Fruit fly (Drosophila melanogaster) whole organism: Measurements from ENCODE around the gene CG12289.

Experiments
- CG8478 ChIP-seq: fragments of >200 bp; optimal IDR thresholded peaks from 2 replicates; lab custom pipeline; 2018; ENCODE audit warnings: inconsistent platforms
- Dll ChIP-seq: fragments of >200 bp; optimal IDR thresholded peaks from 2 replicates; lab custom pipeline; 2017
- EcR ChIP-seq, 2 experiments: fragments of >200 bp; optimal IDR thresholded peaks; 2 replicates each; lab custom pipeline; 2017; ENCODE audit warnings: missing biosample characterization in 2 of 2, missing genetic modification characterization in 2 of 2, missing genetic modification reagents in 2 of 2
- pan ChIP-seq: fragments of >200 bp; optimal IDR thresholded peaks from 2 replicates; lab custom pipeline; 2017
- psq ChIP-seq: fragments of >200 bp; optimal IDR thresholded peaks from 2 replicates; lab custom pipeline; 2017
- usp ChIP-seq: fragments of >200 bp; optimal IDR thresholded peaks from 2 replicates; lab custom pipeline; 2017; ENCODE audit warnings: missing biosample characterization, missing genetic modification characterization, mixed read lengths

Gene CG12289

DNA sequence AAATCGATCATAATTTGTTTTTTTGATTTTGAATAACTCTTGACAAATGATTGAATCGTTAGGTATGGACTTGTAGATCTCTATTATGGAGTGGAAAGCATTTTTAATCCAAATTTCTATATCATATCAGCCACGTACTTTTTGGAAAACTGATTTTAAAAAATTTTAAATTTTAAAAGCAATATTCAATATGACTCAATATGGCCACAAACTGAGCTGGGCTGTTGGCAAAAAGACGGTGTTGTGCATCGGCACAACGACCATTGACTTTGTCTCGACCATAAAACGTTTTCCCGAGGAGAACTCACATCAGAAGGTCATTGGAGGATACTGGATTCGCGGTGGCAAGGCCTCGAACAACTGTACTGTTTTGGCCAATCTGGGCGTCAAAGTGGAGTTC, at the start of gene CG12289, which contains the start of gene CG7551:
CG12289 (minus strand) TSS at position 101 of the 400 bp plus-strand sequence.
CG7551 (plus strand) TSS at position 121 of the 400 bp plus-strand sequence.
- TF ChIP-seq EcR (GFP tag; optimal IDR thresholded peaks at IDR 0.05; lab: Kevin White, UChicago) (no peak), pan (no peak), Dll (lab: Kevin White, UChicago) (no peak), psq (lab: Kevin White, UChicago) (no peak), usp (GFP tag; lab: Kevin White, UChicago) (no peak)

DNA sequence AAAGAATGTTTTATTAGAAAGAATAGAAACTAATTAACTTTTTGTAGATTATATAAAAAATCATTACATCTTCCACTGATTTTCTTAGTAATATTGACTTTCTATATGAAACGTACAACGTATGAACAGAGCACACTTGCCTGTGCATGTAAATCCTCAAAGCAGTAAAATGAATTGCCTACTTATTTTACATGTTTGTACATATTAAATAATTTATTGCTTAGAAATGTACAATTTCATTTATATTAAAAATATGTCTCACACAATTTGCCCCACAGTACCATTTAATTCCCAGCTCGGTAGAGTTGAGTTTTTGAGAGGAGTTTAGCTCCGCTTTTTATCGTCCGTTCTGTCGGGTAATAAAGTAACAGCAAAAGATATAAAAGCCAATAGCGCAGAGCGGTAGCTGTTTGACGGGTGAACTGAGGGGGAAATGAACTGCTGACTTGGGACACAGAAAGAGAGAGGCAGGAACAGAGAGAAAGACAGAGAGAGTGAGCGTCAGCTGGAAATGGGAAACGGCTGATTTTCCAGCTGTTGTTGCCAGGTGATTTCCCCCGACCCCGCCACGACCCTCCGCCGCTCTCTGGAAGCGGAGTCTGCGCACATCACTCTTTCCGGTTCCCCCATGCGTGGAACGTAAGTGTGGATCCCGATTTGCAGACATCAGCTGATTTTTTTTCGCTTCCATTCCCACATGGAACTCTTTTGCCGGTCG, 35.0 kb upstream of the CG12289 start:
- TF ChIP-seq EcR (GFP tag; optimal IDR thresholded peaks at IDR 0.05; lab: Kevin White, UChicago) (peak in 1 of 2 experiments; percentile 51), CG8478 (lab: Kevin White, UChicago) (no peak)

DNA sequence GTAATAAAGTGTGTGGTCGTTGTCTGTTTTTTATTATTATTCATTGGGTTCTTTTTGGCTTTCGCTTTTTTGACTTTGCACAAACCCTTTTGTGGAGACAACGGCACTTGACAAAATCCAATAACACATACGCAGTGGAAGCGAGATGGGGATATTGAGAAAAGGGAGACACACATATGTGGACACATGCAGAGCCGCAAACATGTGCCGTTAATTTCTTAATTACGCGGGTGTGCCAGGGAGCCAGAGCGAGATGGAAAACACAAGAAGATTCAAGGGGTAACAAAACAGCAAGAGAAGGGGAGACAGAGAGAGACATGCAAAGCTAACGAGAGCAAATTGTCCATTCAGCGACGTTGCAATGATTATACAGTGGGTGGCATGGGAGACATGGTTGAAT, 34.2 kb upstream of the CG12289 start:
- TF ChIP-seq Dll (lab: Kevin White, UChicago): no peak
- no peak for TF ChIP-seq pan
- no peak for TF ChIP-seq CG8478 (lab: Kevin White, UChicago)
- no peak for TF ChIP-seq psq (lab: Kevin White, UChicago)
- no peak for TF ChIP-seq usp (GFP tag; lab: Kevin White, UChicago)
- TF ChIP-seq EcR (GFP tag; optimal IDR thresholded peaks at IDR 0.05; lab: Kevin White, UChicago): no peak

- TF ChIP-seq usp (GFP tag; lab: Kevin White, UChicago) (no peak), CG8478 (lab: Kevin White, UChicago) (no peak), pan (no peak), Dll (lab: Kevin White, UChicago) (no peak), psq (lab: Kevin White, UChicago) (no peak), EcR (GFP tag; optimal IDR thresholded peaks at IDR 0.05; lab: Kevin White, UChicago) (no peak)
Observed at dm6 chr3L:11491874-11492268, 33.6 kb upstream of the CG12289 start.

DNA sequence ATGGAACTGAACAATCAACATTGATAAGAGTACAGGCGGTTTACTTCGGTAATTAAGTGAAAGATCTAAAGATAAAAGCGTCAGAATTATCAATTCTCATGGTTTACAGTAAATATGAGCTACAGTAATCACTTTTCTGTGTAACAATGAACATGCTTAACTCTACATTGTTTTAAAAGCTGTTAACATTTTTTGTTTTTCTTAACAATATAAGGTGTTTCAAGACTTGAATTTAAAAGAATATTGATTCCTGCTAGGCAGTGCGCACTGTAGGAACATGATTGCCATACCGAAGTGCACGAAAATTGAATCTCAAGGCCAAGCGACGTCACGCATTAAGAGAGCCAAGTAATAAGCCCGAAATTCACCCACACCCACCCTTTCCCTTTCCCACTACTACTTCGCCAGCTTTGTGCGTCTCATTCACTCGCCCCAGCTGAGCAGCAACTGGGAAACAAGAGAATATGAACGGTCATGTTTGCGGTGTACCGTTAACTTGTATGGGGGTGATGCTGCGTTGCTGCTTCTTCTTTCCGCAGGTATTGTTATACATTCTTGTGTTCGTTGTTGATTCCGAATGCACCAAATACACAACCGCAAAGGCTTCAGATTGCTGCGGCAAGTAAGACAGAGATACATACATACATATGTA, 33.1 kb upstream of the CG12289 start:
- TF ChIP-seq Dll (lab: Kevin White, UChicago): no peak
- TF ChIP-seq CG8478 (lab: Kevin White, UChicago): no peak
- no peak for TF ChIP-seq pan
- no peak for TF ChIP-seq usp (GFP tag; lab: Kevin White, UChicago)
- no peak for TF ChIP-seq EcR (GFP tag; optimal IDR thresholded peaks at IDR 0.05; lab: Kevin White, UChicago)
- TF ChIP-seq psq (lab: Kevin White, UChicago): no peak

DNA sequence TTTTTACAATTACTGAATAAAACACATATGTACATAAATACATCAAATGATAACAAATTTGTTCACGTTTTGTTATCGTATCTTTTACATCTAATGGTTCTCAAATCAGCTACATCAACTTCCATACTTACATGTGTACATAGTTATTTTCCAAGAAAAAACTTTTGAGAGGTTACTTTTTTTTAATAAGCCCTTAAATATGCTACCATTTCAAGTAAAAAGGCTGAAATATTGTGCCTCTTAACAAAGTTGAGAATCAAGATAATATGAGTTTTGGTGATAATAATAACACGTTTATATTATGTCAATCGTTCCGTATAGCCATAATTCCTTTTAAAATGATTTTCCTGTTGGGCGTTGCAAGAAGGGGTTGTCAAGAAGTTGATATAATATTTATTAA, 32.3 kb upstream of the CG12289 start:
- TF ChIP-seq EcR (GFP tag; optimal IDR thresholded peaks at IDR 0.05; lab: Kevin White, UChicago) (no peak), pan (no peak), usp (GFP tag; lab: Kevin White, UChicago) (no peak), psq (lab: Kevin White, UChicago) (no peak)

- TF ChIP-seq psq (lab: Kevin White, UChicago): no peak
- TF ChIP-seq CG8478 (lab: Kevin White, UChicago): no peak
- TF ChIP-seq usp (GFP tag; lab: Kevin White, UChicago): no peak
- TF ChIP-seq pan: no peak
- no peak for TF ChIP-seq Dll (lab: Kevin White, UChicago)
- no peak for TF ChIP-seq EcR (GFP tag; optimal IDR thresholded peaks at IDR 0.05; lab: Kevin White, UChicago)
Observed at dm6 chr3L:11489489-11489888, 31.2 kb upstream of the CG12289 start.

DNA sequence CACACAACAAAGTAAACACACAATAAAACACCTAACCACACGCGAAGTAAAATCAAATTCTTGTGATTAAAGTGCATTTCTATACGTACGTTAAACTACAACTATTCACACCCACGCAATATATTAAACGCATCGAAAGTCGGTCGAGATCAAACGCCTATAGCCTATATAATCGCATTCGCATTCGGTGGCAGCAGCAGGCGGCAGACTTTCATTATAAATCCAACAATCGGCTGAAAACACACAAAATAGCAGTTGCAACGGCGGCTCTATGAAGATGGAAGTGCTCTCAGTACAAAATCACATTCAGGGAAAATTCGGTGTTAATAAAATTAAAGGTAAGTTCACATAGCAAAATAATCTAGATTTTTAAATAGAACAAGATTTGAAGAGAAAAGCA, 30.0 kb upstream of the CG12289 start:
- TF ChIP-seq usp (GFP tag; lab: Kevin White, UChicago) (no peak), EcR (GFP tag; optimal IDR thresholded peaks at IDR 0.05; lab: Kevin White, UChicago) (no peak), pan (no peak), CG8478 (lab: Kevin White, UChicago) (no peak), Dll (lab: Kevin White, UChicago) (no peak), psq (lab: Kevin White, UChicago) (no peak)

dm6 chr3L:11487327-11487973, 29.2 kb upstream of the CG12289 start, which contains the start of gene chrb:
Gene chrb, plus strand, starts transcription at chr3L:11487550.
- TF ChIP-seq Dll (lab: Kevin White, UChicago): peak; percentile 82
- TF ChIP-seq EcR (GFP tag; optimal IDR thresholded peaks at IDR 0.05; lab: Kevin White, UChicago): no peak
- TF ChIP-seq usp (GFP tag; lab: Kevin White, UChicago): no peak
- no peak for TF ChIP-seq psq (lab: Kevin White, UChicago)
- no peak for TF ChIP-seq pan
- TF ChIP-seq CG8478 (lab: Kevin White, UChicago): no peak

DNA sequence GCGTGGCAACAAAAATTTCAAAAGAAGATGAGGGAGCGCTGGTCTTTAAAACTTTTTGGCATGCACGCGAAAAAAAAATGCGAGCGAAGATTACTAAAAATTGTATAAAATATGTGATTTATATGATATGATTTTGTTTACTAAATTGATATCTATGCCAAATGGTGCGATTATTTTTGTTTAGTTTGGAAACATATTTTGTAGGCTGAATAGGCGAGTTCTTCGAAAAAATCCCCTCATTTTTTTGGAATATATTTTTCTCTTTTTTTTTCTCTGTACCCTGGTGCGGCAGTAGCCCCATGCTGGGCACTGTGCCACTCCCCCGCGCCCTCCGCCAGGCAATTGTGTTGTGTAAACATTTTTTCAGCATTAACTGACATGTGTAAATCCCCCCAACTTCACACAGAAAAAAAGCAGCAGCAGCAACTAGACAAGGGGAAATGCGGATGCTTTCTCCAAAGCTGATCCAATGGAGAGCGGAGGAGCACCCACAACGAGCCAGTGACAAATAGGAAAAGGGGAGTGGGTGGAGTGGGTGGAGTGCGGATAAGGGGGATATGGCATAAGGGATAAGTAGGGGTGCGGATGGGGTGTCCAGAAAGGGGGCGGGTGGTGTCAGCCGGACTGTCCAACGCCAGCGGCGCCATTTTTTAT, 27.8 kb upstream of the CG12289 start:
- TF ChIP-seq CG8478 (lab: Kevin White, UChicago): no peak

DNA sequence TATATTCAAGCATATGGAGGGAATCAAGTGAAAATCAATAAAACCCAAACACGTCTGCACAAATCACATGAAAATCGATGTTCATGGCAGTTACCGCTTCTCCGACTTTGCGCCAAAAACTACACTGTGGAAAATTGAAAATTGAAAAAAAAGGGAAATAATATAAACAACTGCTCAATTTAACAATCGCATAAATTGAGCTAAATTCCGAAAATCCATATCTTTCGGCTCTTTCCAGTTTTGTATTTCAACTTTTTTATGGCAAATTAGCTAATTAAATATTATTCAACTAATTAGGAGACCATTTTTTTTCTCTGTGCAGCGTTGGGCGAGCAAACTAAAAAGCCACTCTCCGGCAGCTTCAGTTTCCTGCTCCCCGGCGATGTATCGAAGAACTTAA, 26.2 kb upstream of the CG12289 start:
- TF ChIP-seq Dll (lab: Kevin White, UChicago) (no peak), usp (GFP tag; lab: Kevin White, UChicago) (no peak), CG8478 (lab: Kevin White, UChicago) (no peak), psq (lab: Kevin White, UChicago) (no peak), EcR (GFP tag; optimal IDR thresholded peaks at IDR 0.05; lab: Kevin White, UChicago) (no peak), pan (no peak)
